Fruit fly (Drosophila melanogaster) whole organism, adult: Measurements from ENCODE around the gene Wnt4.

Experiments used
- CG11617 ChIP-seq: fragments of 200-800 bp; sonication (Bioruptor generic); optimal IDR thresholded peaks from 2 replicates; lab custom pipeline; 2017; ENCODE audit warnings: mild to moderate bottlenecking, missing biosample characterization, missing genetic modification reagents, missing genetic modification characterization
- CG12768 ChIP-seq: fragments of 200-800 bp; sonication (Bioruptor generic); optimal IDR thresholded peaks from 2 replicates; lab custom pipeline; 2017; ENCODE audit warnings: missing biosample characterization, missing genetic modification characterization, mild to moderate bottlenecking, moderate library complexity, missing genetic modification reagents
- CG14711 ChIP-seq: fragments of 200-800 bp; sonication (Bioruptor generic); optimal IDR thresholded peaks from 2 replicates; lab custom pipeline; 2018; ENCODE audit warnings: missing biosample characterization, mild to moderate bottlenecking, missing genetic modification characterization, moderate library complexity
- CG1620 ChIP-seq: fragments of 200-800 bp; sonication (Bioruptor generic); optimal IDR thresholded peaks from 2 replicates; lab custom pipeline; 2016; ENCODE audit warnings: missing biosample characterization, missing genetic modification characterization
- CG33017 ChIP-seq: fragments of 200-800 bp; sonication (Bioruptor generic); optimal IDR thresholded peaks from 2 replicates; lab custom pipeline; 2018; ENCODE audit warnings: missing biosample characterization, mild to moderate bottlenecking, missing genetic modification characterization, moderate library complexity
- CG5204 ChIP-seq: fragments of 200-800 bp; sonication (Bioruptor generic); optimal IDR thresholded peaks from 2 replicates; lab custom pipeline; 2016; ENCODE audit warnings: missing biosample characterization, missing genetic modification characterization
- CG7045 ChIP-seq: fragments of 200-800 bp; sonication (Bioruptor generic); optimal IDR thresholded peaks from 2 replicates; lab custom pipeline; 2017; ENCODE audit warnings: missing biosample characterization, mild to moderate bottlenecking, missing genetic modification characterization
- CG7101 ChIP-seq: fragments of 200-800 bp; sonication (Bioruptor generic); optimal IDR thresholded peaks from 2 replicates; lab custom pipeline; 2018; ENCODE audit warnings: missing biosample characterization, mild to moderate bottlenecking, missing genetic modification characterization, moderate library complexity
- Clk ChIP-seq: fragments of 200-800 bp; sonication (Bioruptor generic); optimal IDR thresholded peaks from 2 replicates; lab custom pipeline; 2017; ENCODE audit warnings: missing biosample characterization, missing genetic modification characterization
- Crg-1 ChIP-seq: fragments of 200-800 bp; sonication (Bioruptor generic); optimal IDR thresholded peaks from 2 replicates; lab custom pipeline; 2016; ENCODE audit warnings: missing biosample characterization, missing genetic modification characterization
- Hr96 ChIP-seq: fragments of 200-800 bp; sonication (Bioruptor generic); optimal IDR thresholded peaks from 2 replicates; lab custom pipeline; 2016; ENCODE audit warnings: missing biosample characterization, missing genetic modification characterization
- Mnt ChIP-seq: fragments of 200-800 bp; sonication (Bioruptor generic); optimal IDR thresholded peaks from 2 replicates; lab custom pipeline; 2016; ENCODE audit warnings: missing biosample characterization, mild to moderate bottlenecking, missing genetic modification characterization
- bab1 ChIP-seq: fragments of 200-800 bp; sonication (Bioruptor generic); optimal IDR thresholded peaks from 3 replicates; lab custom pipeline; 2019; ENCODE audit warnings: missing biosample characterization, mild to moderate bottlenecking, missing genetic modification characterization, moderate library complexity
- cic ChIP-seq: fragments of 200-800 bp; sonication (Bioruptor generic); optimal IDR thresholded peaks from 2 replicates; lab custom pipeline; 2017; ENCODE audit warnings: missing biosample characterization, mild to moderate bottlenecking, missing genetic modification characterization, moderate library complexity
- cnc ChIP-seq, 2 experiments: fragments of >200 bp; optimal IDR thresholded peaks; 2 replicates each; lab custom pipeline; 2017
- kay ChIP-seq: fragments of 200-800 bp; sonication (Bioruptor generic); peaks from one replicate; lab custom pipeline; 2016; ENCODE audit warnings: missing biosample characterization, missing genetic modification characterization, borderline replicate concordance
- ovo ChIP-seq: fragments of 200-800 bp; sonication (Bioruptor generic); optimal IDR thresholded peaks from 2 replicates; lab custom pipeline; 2016; ENCODE audit warnings: missing biosample characterization, missing genetic modification characterization
- pad ChIP-seq: fragments of 200-800 bp; sonication (Bioruptor generic); optimal IDR thresholded peaks from 3 replicates; lab custom pipeline; 2017; ENCODE audit warnings: missing biosample characterization, missing genetic modification characterization, mild to moderate bottlenecking, moderate library complexity, missing genetic modification reagents
- tj ChIP-seq: fragments of 200-800 bp; sonication (Bioruptor generic); optimal IDR thresholded peaks from 3 replicates; lab custom pipeline; 2017; ENCODE audit warnings: missing biosample characterization, mild to moderate bottlenecking, missing genetic modification characterization, moderate library complexity
- toe ChIP-seq: fragments of 200-800 bp; sonication (Bioruptor generic); optimal IDR thresholded peaks from 2 replicates; lab custom pipeline; 2016; ENCODE audit warnings: missing biosample characterization, missing genetic modification characterization

Wnt4 gene

DNA sequence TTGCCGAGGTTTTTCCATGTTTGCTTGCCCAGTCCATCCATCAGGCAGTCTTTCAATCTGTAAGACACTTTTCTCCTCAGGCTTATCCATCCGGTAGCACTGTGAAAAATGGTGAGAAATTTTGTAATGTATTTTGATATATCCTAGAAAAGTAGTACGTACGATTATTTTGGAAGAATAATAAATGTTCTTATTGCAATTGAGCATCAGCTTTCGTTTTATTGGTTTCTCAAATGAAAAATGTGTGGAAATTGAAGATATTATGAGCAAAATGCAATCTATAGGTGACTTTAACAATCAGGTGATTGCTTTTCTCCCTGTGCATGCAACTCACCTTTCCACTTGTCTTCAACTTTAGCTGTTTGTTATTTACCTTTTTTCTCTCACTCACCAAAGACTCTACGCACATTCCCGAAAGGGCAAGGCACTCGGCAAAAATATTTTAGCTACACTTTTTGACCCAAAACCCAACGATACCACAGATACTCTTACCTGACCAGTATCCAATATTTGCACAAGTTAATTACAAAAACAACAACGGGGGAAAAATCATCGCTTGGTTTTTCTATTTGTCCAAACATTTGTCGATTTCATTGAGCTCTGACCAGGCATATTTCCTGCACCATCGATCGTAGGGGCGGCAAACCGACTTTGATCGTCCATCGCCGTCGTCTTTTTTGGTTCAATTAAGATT, 738 bp upstream of the Wnt4 start:
- TF ChIP-seq toe (GFP tag; lab: Kevin White, UChicago) (no peak), Mnt (no peak), pad (GFP tag; lab: Kevin White, UChicago) (no peak), CG7101 (tag; lab: Kevin White, UChicago) (no peak), bab1 (GFP tag; lab: Kevin White, UChicago) (no peak), CG12768 (no peak), cnc (optimal IDR thresholded peaks at IDR 0.05; lab: Kevin White, UChicago) (no peak), Clk (GFP tag; lab: Kevin White, UChicago) (no peak), CG33017 (no peak), CG11617 (no peak), Crg-1 (GFP tag; lab: Kevin White, UChicago) (no peak)

DNA sequence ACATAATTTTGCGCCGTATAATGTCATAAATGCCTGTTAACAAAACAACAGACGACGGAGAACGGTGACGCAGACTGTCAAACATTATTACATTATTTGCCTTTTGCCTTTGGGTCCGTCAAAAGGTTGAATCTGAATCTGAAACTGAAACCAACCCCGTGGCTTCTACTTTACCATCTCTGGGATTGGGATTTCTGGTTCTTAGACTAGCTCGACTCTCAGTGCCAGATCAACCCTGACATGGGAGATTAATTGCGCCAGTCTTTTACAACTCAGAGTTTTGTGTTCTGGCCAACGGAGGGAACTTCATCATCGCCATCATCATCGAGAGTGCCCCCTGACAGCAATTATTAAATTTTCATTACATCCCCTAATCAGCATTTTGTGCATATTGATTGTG, 4.5 kb downstream of the Wnt4 start:
- TF ChIP-seq tj: no peak
- TF ChIP-seq pad (GFP tag; lab: Kevin White, UChicago): no peak
- no peak for TF ChIP-seq CG7101 (tag; lab: Kevin White, UChicago)
- TF ChIP-seq CG1620 (GFP tag; lab: Kevin White, UChicago): no peak
- no peak for TF ChIP-seq CG7045 (GFP tag; lab: Kevin White, UChicago)
- TF ChIP-seq CG12768: no peak
- no peak for TF ChIP-seq CG11617
- no peak for TF ChIP-seq ovo
- no peak for TF ChIP-seq Crg-1 (GFP tag; lab: Kevin White, UChicago)
- TF ChIP-seq CG33017: no peak
- no peak for TF ChIP-seq Hr96
- no peak for TF ChIP-seq cic (GFP tag; lab: Kevin White, UChicago)
- no peak for TF ChIP-seq CG5204 (GFP tag; lab: Kevin White, UChicago)
- no peak for TF ChIP-seq toe (GFP tag; lab: Kevin White, UChicago)

DNA sequence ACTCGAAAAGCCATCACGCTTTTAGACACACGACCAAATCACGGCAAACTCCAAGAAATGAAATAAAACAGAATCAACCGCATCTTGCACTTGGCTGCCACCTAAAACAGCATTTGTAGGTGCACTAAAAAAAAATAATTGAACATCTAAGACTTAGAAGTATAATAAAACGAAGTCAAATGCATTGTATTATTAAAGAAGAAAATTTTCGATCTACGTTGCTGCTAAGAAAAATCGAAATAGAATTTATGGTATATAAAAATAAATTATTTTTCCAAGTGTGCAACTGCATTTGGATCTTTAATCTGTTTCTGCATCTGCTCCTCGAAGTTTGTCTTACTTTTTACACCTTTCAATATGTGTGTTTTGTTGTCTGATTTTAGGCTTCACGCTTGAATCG, 6.7 kb downstream of the Wnt4 start:
- TF ChIP-seq Hr96 (no peak), toe (GFP tag; lab: Kevin White, UChicago) (no peak), CG33017 (no peak), kay (GFP tag; lab: Kevin White, UChicago) (no peak), cnc (optimal IDR thresholded peaks at IDR 0.05; lab: Kevin White, UChicago) (no peak), CG7101 (tag; lab: Kevin White, UChicago) (no peak), Mnt (no peak), tj (no peak)

DNA sequence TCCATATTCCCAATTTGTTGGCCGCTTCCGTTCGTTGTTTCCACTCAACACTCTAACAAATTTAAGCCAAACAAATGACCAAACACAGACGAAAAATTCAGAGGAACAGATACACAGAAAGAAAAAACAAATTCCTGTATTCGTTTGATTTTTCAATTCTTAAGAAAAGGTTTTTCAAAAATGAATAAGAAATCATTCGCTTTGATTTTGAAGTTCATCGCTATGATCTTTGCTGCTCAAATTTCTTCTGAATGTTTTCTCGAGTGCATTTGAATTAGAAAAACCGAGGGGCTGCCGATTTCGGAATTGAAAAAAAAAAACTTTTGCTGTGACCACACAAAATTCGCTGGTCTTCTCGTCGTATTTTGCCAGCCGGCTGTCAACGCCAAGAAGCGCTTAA, 11.0 kb downstream of the Wnt4 start:
- TF ChIP-seq CG12768 (no peak), ovo (no peak), CG1620 (GFP tag; lab: Kevin White, UChicago) (no peak), tj (no peak), cic (GFP tag; lab: Kevin White, UChicago) (no peak), toe (GFP tag; lab: Kevin White, UChicago) (no peak), Clk (GFP tag; lab: Kevin White, UChicago) (no peak), Crg-1 (GFP tag; lab: Kevin White, UChicago) (no peak), cnc (optimal IDR thresholded peaks at IDR 0.05; lab: Kevin White, UChicago) (no peak), CG7045 (GFP tag; lab: Kevin White, UChicago) (no peak)

DNA sequence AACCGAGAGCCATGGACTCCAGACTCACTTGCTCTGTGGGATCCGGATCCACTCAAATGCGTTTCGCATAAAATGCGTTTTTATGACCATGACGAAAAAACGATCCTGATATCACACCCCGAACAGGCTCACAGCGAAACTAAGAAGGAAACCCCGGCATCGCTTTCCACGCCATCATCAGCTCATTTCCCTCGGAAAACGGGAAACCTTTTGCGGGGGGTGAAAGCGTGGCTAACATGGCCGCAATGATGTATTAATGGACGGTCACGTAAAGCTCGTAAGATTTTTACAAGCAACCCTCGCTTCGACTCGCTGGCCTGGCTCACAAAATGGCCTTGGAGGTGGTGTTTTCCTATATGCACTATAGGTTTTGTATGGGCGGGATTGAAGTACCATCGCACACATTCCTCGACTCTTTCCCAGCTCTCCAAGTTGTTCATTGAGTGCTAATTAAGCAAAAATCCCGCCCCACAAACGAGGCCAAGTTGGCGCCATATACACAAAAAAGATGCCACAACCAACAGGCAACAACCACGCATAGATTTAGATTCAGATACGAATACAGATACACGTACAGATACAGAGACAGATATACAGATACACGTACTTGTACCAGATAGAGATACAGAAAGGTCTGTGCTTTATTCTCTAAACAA, 12.0 kb downstream of the Wnt4 start:
- TF ChIP-seq CG1620 (GFP tag; lab: Kevin White, UChicago) (no peak), Mnt (no peak), CG7101 (tag; lab: Kevin White, UChicago) (no peak), CG5204 (GFP tag; lab: Kevin White, UChicago) (no peak), CG11617 (no peak), bab1 (GFP tag; lab: Kevin White, UChicago) (no peak), CG14711 (tag; lab: Kevin White, UChicago) (no peak), Hr96 (no peak), pad (GFP tag; lab: Kevin White, UChicago) (no peak), Clk (GFP tag; lab: Kevin White, UChicago) (no peak), Crg-1 (GFP tag; lab: Kevin White, UChicago) (no peak), cic (GFP tag; lab: Kevin White, UChicago) (no peak), ovo (no peak), CG33017 (no peak), kay (GFP tag; lab: Kevin White, UChicago) (no peak), CG7045 (GFP tag; lab: Kevin White, UChicago) (no peak), tj (no peak), cnc (optimal IDR thresholded peaks at IDR 0.05; lab: Kevin White, UChicago) (no peak), toe (GFP tag; lab: Kevin White, UChicago) (no peak), CG12768 (no peak)

DNA sequence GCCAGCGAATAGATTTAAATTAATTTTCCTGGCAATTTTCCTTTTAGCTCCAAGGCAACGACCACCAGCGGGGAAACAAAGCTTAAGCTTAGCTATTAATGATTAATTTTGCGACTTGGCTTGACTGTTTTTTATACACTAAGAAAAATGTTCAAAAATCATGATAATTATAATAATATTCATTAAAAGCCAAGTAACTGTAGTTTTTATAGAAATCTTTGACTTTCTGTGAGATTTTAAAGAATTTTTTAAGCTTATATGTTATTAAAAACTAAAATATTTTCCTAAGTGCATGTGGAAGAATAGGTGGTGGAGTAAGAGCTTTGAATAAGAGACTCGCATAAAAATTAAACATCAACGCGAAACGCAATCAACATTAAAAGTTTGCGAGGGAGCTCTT, 12.6 kb downstream of the Wnt4 start:
- no peak for TF ChIP-seq CG33017
- no peak for TF ChIP-seq toe (GFP tag; lab: Kevin White, UChicago)
- TF ChIP-seq tj: no peak
- no peak for TF ChIP-seq CG1620 (GFP tag; lab: Kevin White, UChicago)
- TF ChIP-seq CG7101 (tag; lab: Kevin White, UChicago): no peak
- TF ChIP-seq CG7045 (GFP tag; lab: Kevin White, UChicago): no peak
- TF ChIP-seq CG11617: no peak
- TF ChIP-seq cic (GFP tag; lab: Kevin White, UChicago): no peak
- TF ChIP-seq bab1 (GFP tag; lab: Kevin White, UChicago): no peak
- no peak for TF ChIP-seq kay (GFP tag; lab: Kevin White, UChicago)
- TF ChIP-seq ovo: no peak
- no peak for TF ChIP-seq cnc (optimal IDR thresholded peaks at IDR 0.05; lab: Kevin White, UChicago)
- no peak for TF ChIP-seq Crg-1 (GFP tag; lab: Kevin White, UChicago)
- TF ChIP-seq Mnt: no peak
- TF ChIP-seq Clk (GFP tag; lab: Kevin White, UChicago): no peak
